Worm (Caenorhabditis elegans) whole organism, mixed stage, embryonic: ENCODE measurements around the gene C54E10.6.
"Not testable (repeated sequence)": the region's sequence is repeated elsewhere in the genome, so short reads cannot be mapped to it uniquely, and the experiment has no call there.

Experiments used
- bed-3 ChIP-seq: fragments of 200-800 bp; sonication (Bioruptor generic); optimal IDR thresholded peaks from 3 replicates; lab custom pipeline; 2018; ENCODE audit warnings: mild to moderate bottlenecking, missing genetic modification characterization, moderate library complexity, missing compliant biosample characterization
- blmp-1 ChIP-seq: fragments of 150-350 bp; optimal IDR thresholded peaks from 2 replicates; lab custom pipeline; 2014; ENCODE audit warnings: missing biosample characterization, missing genetic modification characterization
- ceh-39 ChIP-seq: fragments of 150-350 bp; optimal IDR thresholded peaks from 2 replicates; lab custom pipeline; 2014; ENCODE audit warnings: missing biosample characterization, missing genetic modification characterization
- ceh-43 ChIP-seq: fragments of 200-800 bp; sonication (Bioruptor generic); optimal IDR thresholded peaks from 2 replicates; lab custom pipeline; 2018; ENCODE audit warnings: mild to moderate bottlenecking, missing genetic modification characterization, moderate library complexity, missing compliant biosample characterization
- ceh-83 ChIP-seq: fragments of 200-800 bp; sonication (Bioruptor generic); optimal IDR thresholded peaks from 2 replicates; lab custom pipeline; 2018; ENCODE audit warnings: mild to moderate bottlenecking, missing genetic modification characterization, missing compliant biosample characterization
- ces-1 ChIP-seq: fragments of 150-350 bp; optimal IDR thresholded peaks from 2 replicates; lab custom pipeline; 2014; ENCODE audit warnings: missing biosample characterization, missing genetic modification reagents, missing genetic modification characterization
- drap-1 ChIP-seq: fragments of 200-800 bp; sonication (Bioruptor generic); optimal IDR thresholded peaks from 3 replicates; lab custom pipeline; 2018; ENCODE audit warnings: mild to moderate bottlenecking, missing genetic modification characterization, missing compliant biosample characterization
- elt-1 ChIP-seq: sonication (generic microtip); optimal IDR thresholded peaks from 2 replicates; lab custom pipeline; 2017; ENCODE audit warnings: missing genetic modification characterization, mild to moderate bottlenecking, missing compliant biosample characterization, antibody characterized with exemption, moderate library complexity, borderline replicate concordance; ENCODE audit not compliant: insufficient read depth
- flh-1 ChIP-seq: fragments of 200-800 bp; sonication (Bioruptor generic); optimal IDR thresholded peaks from 2 replicates; lab custom pipeline; 2018; ENCODE audit warnings: mild to moderate bottlenecking, missing genetic modification characterization, moderate library complexity, missing compliant biosample characterization
- ham-2 ChIP-seq: fragments of 200-800 bp; sonication (Bioruptor generic); optimal IDR thresholded peaks from 2 replicates; lab custom pipeline; 2018; ENCODE audit warnings: mild to moderate bottlenecking, missing genetic modification characterization, missing compliant biosample characterization
- lin-13 ChIP-seq: fragments of 150-350 bp; optimal IDR thresholded peaks from 2 replicates; lab custom pipeline; 2014; ENCODE audit warnings: missing biosample characterization, missing genetic modification characterization
- lsy-2 ChIP-seq: fragments of 150-350 bp; optimal IDR thresholded peaks from 2 replicates; lab custom pipeline; 2014; ENCODE audit warnings: missing biosample characterization, missing genetic modification characterization
- mab-5 ChIP-seq: fragments of 150-350 bp; optimal IDR thresholded peaks from 2 replicates; lab custom pipeline; 2014; ENCODE audit warnings: missing biosample characterization, missing genetic modification characterization
- mls-2 ChIP-seq: sonication (generic microtip); optimal IDR thresholded peaks from 2 replicates; lab custom pipeline; 2016; ENCODE audit warnings: mild to moderate bottlenecking, missing genetic modification characterization, moderate library complexity, missing compliant biosample characterization
- nhr-2 ChIP-seq: fragments of 150-350 bp; optimal IDR thresholded peaks from 2 replicates; lab custom pipeline; 2014; ENCODE audit warnings: missing biosample characterization, missing genetic modification characterization
- nhr-237 ChIP-seq: fragments of 150-350 bp; optimal IDR thresholded peaks from 2 replicates; lab custom pipeline; 2014; ENCODE audit warnings: missing biosample characterization, missing genetic modification characterization
- nhr-28 ChIP-seq: fragments of 150-350 bp; optimal IDR thresholded peaks from 2 replicates; lab custom pipeline; 2014; ENCODE audit warnings: missing biosample characterization, missing genetic modification characterization
- nhr-76 ChIP-seq: sonication (generic microtip); optimal IDR thresholded peaks from 2 replicates; lab custom pipeline; 2017; ENCODE audit warnings: missing biosample characterization, missing genetic modification characterization
- pha-4 ChIP-seq: fragments of 150-350 bp; optimal IDR thresholded peaks from 2 replicates; lab custom pipeline; 2018; ENCODE audit warnings: missing biosample characterization, missing genetic modification reagents, missing genetic modification characterization
- sem-2 ChIP-seq: fragments of 200-800 bp; sonication (Bioruptor generic); optimal IDR thresholded peaks from 2 replicates; lab custom pipeline; 2018; ENCODE audit warnings: mild to moderate bottlenecking, missing genetic modification characterization, missing compliant biosample characterization
- snpc-4 ChIP-seq: fragments of 150-350 bp; optimal IDR thresholded peaks from 2 replicates; lab custom pipeline; 2014; ENCODE audit warnings: missing biosample characterization, missing genetic modification characterization
- sptf-1 ChIP-seq: sonication (generic microtip); optimal IDR thresholded peaks from 2 replicates; lab custom pipeline; 2017; ENCODE audit warnings: mild to moderate bottlenecking, missing genetic modification characterization, moderate library complexity, missing compliant biosample characterization
- tbx-8 ChIP-seq: fragments of 200-800 bp; sonication (Bioruptor generic); optimal IDR thresholded peaks from 2 replicates; lab custom pipeline; 2018; ENCODE audit warnings: mild to moderate bottlenecking, missing genetic modification characterization, moderate library complexity, missing compliant biosample characterization
- unc-120 ChIP-seq: sonication (generic microtip); optimal IDR thresholded peaks from 2 replicates; lab custom pipeline; 2017; ENCODE audit warnings: missing genetic modification characterization, missing compliant biosample characterization; ENCODE audit not compliant: poor library complexity, severe bottlenecking
- unc-39 ChIP-seq: fragments of 150-350 bp; optimal IDR thresholded peaks from 2 replicates; lab custom pipeline; 2014; ENCODE audit warnings: missing biosample characterization, missing genetic modification characterization
- unc-62 ChIP-seq: fragments of 150-350 bp; optimal IDR thresholded peaks from 2 replicates; lab custom pipeline; 2014; ENCODE audit warnings: missing biosample characterization, missing genetic modification reagents, missing genetic modification characterization
- zip-8 ChIP-seq: fragments of 150-350 bp; optimal IDR thresholded peaks from 2 replicates; lab custom pipeline; 2014; ENCODE audit warnings: missing biosample characterization, missing genetic modification characterization

C54E10.6 gene

ce11 chrV:18771804-18772386 is 36.6 kb downstream of the C54E10.6 start:
- TF ChIP-seq blmp-1 (tag; lab: Kevin White, UChicago) (no peak), tbx-8 (GFP tag; lab: Kevin White, UChicago) (no peak), lsy-2 (tag; lab: Kevin White, UChicago) (no peak), elt-1 (tag; lab: Kevin White, UChicago) (no peak), drap-1 (GFP tag; lab: Kevin White, UChicago) (no peak), nhr-237 (tag; lab: Kevin White, UChicago) (no peak), sptf-1 (no peak), mab-5 (tag; lab: Kevin White, UChicago) (no peak), pha-4 (tag; lab: Kevin White, UChicago) (no peak)

- no peak for TF ChIP-seq unc-39
- no peak for TF ChIP-seq drap-1 (GFP tag; lab: Kevin White, UChicago)
- no peak for TF ChIP-seq sem-2
- no peak for TF ChIP-seq nhr-76 (tag; lab: Kevin White, UChicago)
- TF ChIP-seq bed-3 (GFP tag; lab: Kevin White, UChicago): no peak
Observed at ce11 chrV:18771390-18771789, 37.1 kb downstream of the C54E10.6 start, which contains the start of gene clec-256. TSS of gene clec-256 (plus strand) at chrV:18771690.

ce11 chrV:18770623-18771022 is 37.9 kb downstream of the C54E10.6 start, which contains the start of gene clec-255:
TSS of gene clec-255 (minus strand) at chrV:18770723.
- TF ChIP-seq elt-1 (tag; lab: Kevin White, UChicago) (no peak), unc-120 (tag; lab: Kevin White, UChicago) (no peak), nhr-237 (tag; lab: Kevin White, UChicago) (no peak), ceh-83 (GFP tag; lab: Kevin White, UChicago) (no peak), mls-2 (tag; lab: Kevin White, UChicago) (no peak), bed-3 (GFP tag; lab: Kevin White, UChicago) (no peak), tbx-8 (GFP tag; lab: Kevin White, UChicago) (no peak), zip-8 (tag; lab: Kevin White, UChicago) (no peak), unc-62 (GFP tag; lab: Kevin White, UChicago) (no peak), ceh-43 (GFP tag; lab: Kevin White, UChicago) (no peak), ceh-39 (tag; lab: Kevin White, UChicago) (no peak), ces-1 (no peak), nhr-76 (tag; lab: Kevin White, UChicago) (no peak)

- TF ChIP-seq flh-1 (GFP tag; lab: Kevin White, UChicago): no peak
- TF ChIP-seq ceh-43 (GFP tag; lab: Kevin White, UChicago): no peak
- no peak for TF ChIP-seq ham-2 (GFP tag; lab: Kevin White, UChicago)
- no peak for TF ChIP-seq lsy-2 (tag; lab: Kevin White, UChicago)
- no peak for TF ChIP-seq drap-1 (GFP tag; lab: Kevin White, UChicago)
- TF ChIP-seq lin-13 (tag; lab: Kevin White, UChicago): no peak
- no peak for TF ChIP-seq elt-1 (tag; lab: Kevin White, UChicago)
- no peak for TF ChIP-seq nhr-2 (tag; lab: Kevin White, UChicago)
- TF ChIP-seq, all 35 proteins: peak for 0
Observed at ce11 chrV:18769902-18770301, 38.6 kb downstream of the C54E10.6 start.

DNA sequence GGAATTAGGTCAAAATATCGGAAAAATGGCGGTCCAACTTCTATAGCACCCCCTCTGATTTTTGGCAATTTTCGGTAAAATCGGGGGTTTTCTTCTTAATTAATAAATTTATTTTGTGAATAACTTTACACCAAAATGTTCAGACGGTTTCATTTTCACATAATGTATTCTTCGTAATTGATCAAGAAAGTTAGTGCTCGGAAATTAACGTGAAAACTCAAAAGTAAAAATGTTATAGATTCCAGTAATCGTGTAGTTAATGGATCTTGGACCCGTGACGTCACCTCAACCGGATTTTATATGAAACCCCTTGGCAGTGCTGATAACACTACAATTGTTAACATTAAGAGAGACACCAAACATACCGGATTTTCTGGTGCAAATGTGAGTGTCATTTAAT is 46.5 kb downstream of the C54E10.6 start, which contains the start of gene F11D11.22:
Gene F11D11.22 (plus strand): TSS at position 301 of the 400 bp plus-strand sequence.
- TF ChIP-seq snpc-4 (tag; lab: Kevin White, UChicago); flh-1 (GFP tag; lab: Kevin White, UChicago); ham-2 (GFP tag; lab: Kevin White, UChicago): not testable (repeated sequence)

DNA sequence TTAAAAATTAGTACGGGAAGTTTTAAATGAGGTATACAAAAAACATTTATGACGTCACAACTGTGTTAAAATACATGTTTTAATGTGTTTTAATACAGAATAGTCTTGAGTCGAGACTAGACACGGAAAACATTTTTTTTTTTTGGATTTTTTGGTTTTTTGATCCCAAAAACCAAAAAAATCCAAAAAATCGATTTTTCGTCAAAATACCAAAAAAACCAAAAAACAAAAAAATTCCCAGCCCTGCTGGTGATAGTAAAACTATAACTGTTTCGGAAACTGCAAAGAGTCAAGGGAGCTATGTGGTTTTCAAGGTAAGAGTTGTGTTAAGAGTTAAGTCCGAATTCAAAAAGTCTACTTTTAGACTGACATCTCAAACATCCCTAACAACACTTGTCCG is 47.5 kb downstream of the C54E10.6 start, which contains the start of gene F11D11.4:
Gene F11D11.4 (plus strand): TSS at position 301 of the 400 bp plus-strand sequence.
- TF ChIP-seq unc-62 (GFP tag; lab: Kevin White, UChicago) (no peak), nhr-28 (no peak)
